Worm (Caenorhabditis elegans) whole organism, young adult: ENCODE data around the gene nhr-202.

ENCODE experiments used
- him-1 ChIP-seq: sonication (generic microtip); optimal IDR thresholded peaks from 2 replicates; lab custom pipeline; 2016; ENCODE audit warnings: missing genotype, missing genetic modification reagents, missing genetic modification characterization, missing compliant biosample characterization
- sea-2 ChIP-seq: fragments of 200-800 bp; sonication (Bioruptor generic); IDR thresholded peaks from 2 replicates; pipeline ENCODE4 v1.3.6; 2022; ENCODE audit warnings: missing genetic modification characterization, missing compliant biosample characterization

DNA sequence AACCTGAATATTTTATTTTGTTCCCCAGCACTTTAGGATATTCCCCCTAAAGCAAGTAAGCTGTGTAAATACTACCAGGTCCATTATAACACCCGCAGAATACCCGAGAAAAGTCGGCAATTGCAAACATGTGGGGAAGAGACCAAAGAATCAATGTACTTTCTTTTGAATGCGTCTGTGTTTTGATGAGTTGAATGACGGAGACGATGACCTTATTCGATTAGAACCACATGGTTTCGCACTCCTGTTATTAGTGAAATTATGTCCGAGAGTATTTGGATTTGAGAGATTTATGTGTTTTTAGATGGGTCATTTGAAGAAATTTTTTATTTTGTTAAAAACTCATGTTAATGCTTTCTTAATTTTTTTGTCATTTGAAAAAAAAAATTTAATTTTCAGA is 3.0 kb downstream of the nhr-202 start:
- TF ChIP-seq sea-2 (no peak), him-1 (no peak)
